Worm (Caenorhabditis elegans): Measurements from ENCODE around the gene fbxb-115.

- TF ChIP-seq tbx-11 (GFP tag; IDR thresholded peaks at IDR 0.05) (no peak), pes-1 (GFP tag; IDR thresholded peaks at IDR 0.05) (no peak), flt-1 (GFP tag; IDR thresholded peaks at IDR 0.05) (no peak), ama-1 (optimal IDR thresholded peaks at IDR 0.05) (no peak), tbx-37 (GFP tag; conservative IDR thresholded peaks at IDR 0.05) (no peak), B0310.2 (tag; optimal IDR thresholded peaks at IDR 0.05) (no peak), ets-7 (tag; optimal IDR thresholded peaks at IDR 0.05) (no peak), hmbx-1 (tag; optimal IDR thresholded peaks at IDR 0.05) (no peak), sea-1 (GFP tag; conservative IDR thresholded peaks at IDR 0.05) (no peak), tra-4 (tag; optimal IDR thresholded peaks at IDR 0.05) (no peak), hmg-4 (GFP tag; optimal IDR thresholded peaks at IDR 0.05) (no peak), ceh-13 (GFP tag; optimal IDR thresholded peaks at IDR 0.05) (no peak)
Observed at ce11 chrV:19250983-19251382, 11.0 kb upstream of the fbxb-115 start, which contains the start of gene str-81.

All from whole organism, early embryonic.